Fruit fly (Drosophila melanogaster) Kc167 (cell line): ENCODE data around the gene aurB.

Experiments used
- Myc ChIP-seq: fragments of >200 bp; optimal IDR thresholded peaks from 2 replicates; lab custom pipeline; 2017; ENCODE audit warnings: missing external identifiers
- Sin3A ChIP-seq: fragments of >200 bp; optimal IDR thresholded peaks from 2 replicates; lab custom pipeline; 2018; ENCODE audit warnings: missing external identifiers
- h ChIP-seq: fragments of >200 bp; optimal IDR thresholded peaks from 3 replicates; lab custom pipeline; 2018; ENCODE audit warnings: missing external identifiers
- insv ChIP-seq: fragments of >200 bp; optimal IDR thresholded peaks from 3 replicates; lab custom pipeline; 2018; ENCODE audit warnings: missing external identifiers
- psq ChIP-seq: fragments of >200 bp; optimal IDR thresholded peaks from 2 replicates; lab custom pipeline; 2017; ENCODE audit warnings: missing external identifiers
- ttk ChIP-seq: sonication (Bioruptor generic); optimal IDR thresholded peaks from 2 replicates; lab custom pipeline; 2017; ENCODE audit warnings: missing external identifiers

aurB gene

dm6 chr2L:10841619-10842018 is 16.3 kb downstream of the aurB start:
- TF ChIP-seq ttk (no peak), h (lab: Kevin White, UChicago) (no peak)

dm6 chr2L:10837491-10837890 is 20.4 kb downstream of the aurB start, which contains the start of gene Nos:
TSS of gene Nos (minus strand) at chr2L:10837511.
- TF ChIP-seq ttk (no peak), Sin3A (lab: Kevin White, UChicago) (no peak), Myc (lab: Kevin White, UChicago) (no peak), psq (no peak), insv (lab: Kevin White, UChicago) (no peak), h (lab: Kevin White, UChicago) (no peak)

DNA sequence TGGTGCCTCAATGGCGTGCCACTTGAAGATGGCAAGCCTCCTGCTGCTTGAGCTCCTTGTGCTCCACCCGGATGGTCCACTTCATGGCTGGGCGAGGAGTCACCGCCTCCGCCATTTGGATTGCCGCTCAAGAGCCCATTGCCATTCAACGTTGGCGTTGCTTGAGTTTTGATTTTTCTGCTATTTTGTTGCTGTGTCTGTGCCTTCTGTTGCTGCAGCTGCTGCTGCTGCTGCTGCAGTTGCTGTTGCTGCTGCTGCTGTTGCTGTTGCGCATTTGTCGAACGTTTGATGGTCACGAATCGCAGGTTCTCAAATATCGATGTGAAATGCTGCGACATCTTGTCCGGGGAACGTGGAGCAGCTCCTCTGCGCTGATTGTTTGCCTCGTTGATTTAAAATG is 26.3 kb downstream of the aurB start:
- TF ChIP-seq Sin3A (lab: Kevin White, UChicago) (no peak), insv (lab: Kevin White, UChicago) (no peak), h (lab: Kevin White, UChicago) (no peak), psq (no peak), ttk (no peak), Myc (lab: Kevin White, UChicago) (no peak)

DNA sequence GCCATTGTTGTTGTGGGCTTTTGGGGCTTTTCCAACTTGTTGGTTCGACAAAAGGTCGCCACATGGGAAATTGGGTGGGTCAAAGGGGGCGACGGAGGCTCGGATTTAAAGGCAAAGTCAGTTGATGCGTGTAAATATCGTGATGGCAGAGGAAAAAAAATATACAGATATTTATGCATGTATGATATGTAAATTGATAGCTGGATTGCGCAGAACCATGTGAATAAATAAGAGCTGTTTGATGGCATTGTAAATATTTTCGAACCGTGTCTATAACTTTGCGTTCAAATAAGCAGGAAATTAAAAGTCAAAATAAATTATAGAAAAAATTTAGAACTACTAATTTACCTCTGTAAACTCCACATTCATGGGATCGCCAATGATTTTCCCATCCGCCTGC is 35.3 kb downstream of the aurB start:
- TF ChIP-seq Sin3A (lab: Kevin White, UChicago): no peak
- no peak for TF ChIP-seq psq
- no peak for TF ChIP-seq insv (lab: Kevin White, UChicago)
- no peak for TF ChIP-seq Myc (lab: Kevin White, UChicago)
- TF ChIP-seq ttk: no peak
- no peak for TF ChIP-seq h (lab: Kevin White, UChicago)

DNA sequence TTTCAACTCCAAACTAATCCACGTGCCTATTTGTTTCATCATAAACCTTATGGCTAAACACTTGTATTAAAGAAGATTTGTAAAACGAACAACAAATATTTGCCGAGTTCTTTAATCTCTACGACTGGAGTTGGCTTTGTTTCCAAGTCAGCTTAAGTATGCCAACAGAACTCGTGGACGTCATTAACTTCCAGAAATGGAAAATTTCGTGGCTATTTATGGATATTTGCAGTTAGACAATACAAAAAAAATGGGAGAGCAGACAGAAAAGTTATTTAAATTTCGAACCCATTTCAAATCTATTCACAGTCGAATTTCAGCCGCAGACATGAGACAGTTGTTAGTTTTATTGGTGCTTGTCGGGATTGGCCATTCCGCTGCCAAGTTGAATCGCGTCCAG is 37.5 kb downstream of the aurB start, which contains the start of gene CG17134:
CG17134 (plus strand) TSS at position 301 of the 400 bp plus-strand sequence.
- TF ChIP-seq Myc (lab: Kevin White, UChicago): no peak
- no peak for TF ChIP-seq psq
- no peak for TF ChIP-seq ttk
- no peak for TF ChIP-seq insv (lab: Kevin White, UChicago)
- no peak for TF ChIP-seq h (lab: Kevin White, UChicago)
- no peak for TF ChIP-seq Sin3A (lab: Kevin White, UChicago)

DNA sequence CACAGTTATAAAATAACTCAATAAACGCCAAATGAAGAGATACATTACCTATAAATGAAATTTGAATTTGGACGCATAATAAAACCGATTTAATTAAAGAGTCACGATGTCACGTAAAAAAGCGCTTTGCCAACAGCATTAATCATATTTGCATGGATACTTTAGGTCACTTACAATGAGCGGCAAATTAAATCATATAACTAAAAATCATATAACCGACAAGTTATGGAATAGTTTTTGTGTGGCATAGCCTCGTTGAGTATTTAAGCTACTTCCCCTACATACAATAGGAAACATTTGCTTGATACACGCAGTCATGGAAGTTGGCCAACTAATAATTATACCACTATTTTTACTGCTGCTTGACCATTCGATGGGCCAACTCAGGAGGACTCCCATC is 39.1 kb downstream of the aurB start, which contains the start of gene CG6508:
CG6508 (plus strand) TSS at position 301 of the 400 bp plus-strand sequence.
- no peak for TF ChIP-seq Myc (lab: Kevin White, UChicago)
- no peak for TF ChIP-seq ttk
- no peak for TF ChIP-seq psq
- TF ChIP-seq h (lab: Kevin White, UChicago): no peak
- TF ChIP-seq Sin3A (lab: Kevin White, UChicago): no peak
- TF ChIP-seq insv (lab: Kevin White, UChicago): no peak
